Worm (Caenorhabditis elegans): ENCODE results near the gene snap-29.

snap-29 gene

ce11 chrIII:8797211-8797733 lies 21.2 kb downstream of the snap-29 start:
- TF ChIP-seq sox-2 (GFP tag; IDR thresholded peaks at IDR 0.05) (no peak), pax-1 (tag; optimal IDR thresholded peaks at IDR 0.05) (no peak), odd-2 (tag; optimal IDR thresholded peaks at IDR 0.05) (no peak), ceh-18 (tag; optimal IDR thresholded peaks at IDR 0.05) (peak; percentile 33), ceh-14 (tag; optimal IDR thresholded peaks at IDR 0.05) (no peak), pag-3 (tag; optimal IDR thresholded peaks at IDR 0.05; ENCODE audit: borderline replicate concordance) (no peak), T23F11.4 (GFP tag; optimal IDR thresholded peaks at IDR 0.05) (no peak), nfya-1 (tag; optimal IDR thresholded peaks at IDR 0.05) (peak; percentile 66), elt-2 (tag; optimal IDR thresholded peaks at IDR 0.05) (peak; percentile 65), ceh-31 (tag; optimal IDR thresholded peaks at IDR 0.05) (peak; percentile 50), madf-2 (tag; optimal IDR thresholded peaks at IDR 0.05) (no peak), fkh-6 (tag; optimal IDR thresholded peaks at IDR 0.05) (no peak), unc-42 (tag; optimal IDR thresholded peaks at IDR 0.05) (peak; percentile 20), hlh-30 (tag; optimal IDR thresholded peaks at IDR 0.05; ENCODE audit: insufficient read depth) (peak; percentile 19), unc-55 (GFP tag; optimal IDR thresholded peaks at IDR 0.05) (peak; percentile 60), tbx-2 (tag; optimal IDR thresholded peaks at IDR 0.05) (peak; percentile 23)

ce11 chrIII:8799964-8800795 lies 24.1 kb downstream of the snap-29 start, which contains the start of gene F54F2.6:
TSS of gene F54F2.6 (minus strand) at chrIII:8800701.
- TF ChIP-seq ceh-19 (GFP tag; optimal IDR thresholded peaks at IDR 0.05) (peak; percentile 77), C08G9.2 (tag; optimal IDR thresholded peaks at IDR 0.05) (no peak), pax-1 (tag; optimal IDR thresholded peaks at IDR 0.05) (no peak), pqm-1 (tag; optimal IDR thresholded peaks at IDR 0.05) (peak; percentile 53), ceh-2 (tag; optimal IDR thresholded peaks at IDR 0.05) (peak; percentile 57), ceh-22 (tag; optimal IDR thresholded peaks at IDR 0.05) (peak; percentile 69), ceh-14 (tag; optimal IDR thresholded peaks at IDR 0.05) (peak; percentile 84), pha-2 (tag; optimal IDR thresholded peaks at IDR 0.05) (peak; percentile 76), elt-2 (tag; optimal IDR thresholded peaks at IDR 0.05) (peak; percentile 44), fax-1 (tag; optimal IDR thresholded peaks at IDR 0.05) (peak; percentile 50), ama-1 (optimal IDR thresholded peaks at IDR 0.05) (peak; percentile 64), ceh-6 (GFP tag; optimal IDR thresholded peaks at IDR 0.05) (no peak), elt-4 (tag; optimal IDR thresholded peaks at IDR 0.05) (no peak), npax-4 (tag; optimal IDR thresholded peaks at IDR 0.05) (no peak), ref-2 (tag; optimal IDR thresholded peaks at IDR 0.05) (peak; percentile 81), unc-55 (GFP tag; optimal IDR thresholded peaks at IDR 0.05) (peak; percentile 91), K09A11.1 (tag; optimal IDR thresholded peaks at IDR 0.05; ENCODE audit: insufficient read depth) (peak; percentile 47), hlh-8 (tag; optimal IDR thresholded peaks at IDR 0.05) (peak; percentile 60), nhr-232 (tag; optimal IDR thresholded peaks at IDR 0.05) (no peak), unc-86 (tag; optimal IDR thresholded peaks at IDR 0.05) (peak; percentile 57), eyg-1 (tag; optimal IDR thresholded peaks at IDR 0.05) (no peak), mec-3 (tag; optimal IDR thresholded peaks at IDR 0.05; ENCODE audit: borderline replicate concordance) (peak; percentile 27), ceh-48 (tag; optimal IDR thresholded peaks at IDR 0.05) (peak; percentile 0), unc-3 (GFP tag; conservative IDR thresholded peaks at IDR 0.05) (0 out of 2 replicates have a peak, but pooled peaks have one; percentile 24), unc-3 (tag; optimal IDR thresholded peaks at IDR 0.05) (peak; percentile 42), pros-1 (tag; optimal IDR thresholded peaks at IDR 0.05) (peak; percentile 78), ceh-18 (tag; optimal IDR thresholded peaks at IDR 0.05) (peak; percentile 96), F13H6.1 (tag; optimal IDR thresholded peaks at IDR 0.05) (peak; percentile 45), K02D7.2 (tag; optimal IDR thresholded peaks at IDR 0.05) (no peak), hlh-30 (tag; optimal IDR thresholded peaks at IDR 0.05; ENCODE audit: insufficient read depth) (peak; percentile 88), tbx-2 (tag; optimal IDR thresholded peaks at IDR 0.05) (peak; percentile 80), sdc-2 (tag; optimal IDR thresholded peaks at IDR 0.05) (peak; percentile 58), sox-2 (GFP tag; IDR thresholded peaks at IDR 0.05) (peak; percentile 56), odd-2 (tag; optimal IDR thresholded peaks at IDR 0.05) (no peak), ceh-31 (tag; optimal IDR thresholded peaks at IDR 0.05) (peak; percentile 91), syd-9 (tag; optimal IDR thresholded peaks at IDR 0.05) (peak; percentile 69), nfya-1 (tag; optimal IDR thresholded peaks at IDR 0.05) (peak; percentile 96), unc-42 (tag; optimal IDR thresholded peaks at IDR 0.05) (peak; percentile 86), ceh-34 (tag; optimal IDR thresholded peaks at IDR 0.05) (peak; percentile 88), zip-5 (tag; optimal IDR thresholded peaks at IDR 0.05) (peak; percentile 14), rnt-1 (tag; optimal IDR thresholded peaks at IDR 0.05) (peak; percentile 60), ztf-16 (tag; optimal IDR thresholded peaks at IDR 0.05) (peak; percentile 41), ceh-30 (tag; optimal IDR thresholded peaks at IDR 0.05) (peak; percentile 3)
